Worm (Caenorhabditis elegans) whole organism, L4/young adult: ENCODE data around the gene cutl-3.
A peak's percentile ranks its signal among the peaks of the same experiment; 100 is the strongest.
"Not testable (repeated sequence)": the region's sequence is repeated elsewhere in the genome, so short reads cannot be mapped to it uniquely, and the experiment has no call there.

ENCODE experiments used
- W03F9.2 ChIP-seq: fragments of 150-350 bp; optimal IDR thresholded peaks from 2 replicates; lab custom pipeline; 2014; ENCODE audit warnings: missing biosample characterization, missing genetic modification characterization
- dao-5 ChIP-seq: sonication (generic microtip); optimal IDR thresholded peaks from 2 replicates; lab custom pipeline; 2016; ENCODE audit warnings: missing genotype, missing genetic modification characterization, moderate library complexity, missing compliant biosample characterization
- him-1 ChIP-seq: sonication (generic microtip); optimal IDR thresholded peaks from 2 replicates; lab custom pipeline; 2016; ENCODE audit warnings: missing genotype, missing genetic modification reagents, missing genetic modification characterization, missing compliant biosample characterization

Gene cutl-3

ce11 chrX:14976840-14977534 is 22.0 kb downstream of the cutl-3 start:
- TF ChIP-seq dao-5 (tag; lab: Kevin White, UChicago) (no peak), W03F9.2 (tag; lab: Kevin White, UChicago) (no peak), him-1 (no peak)

DNA sequence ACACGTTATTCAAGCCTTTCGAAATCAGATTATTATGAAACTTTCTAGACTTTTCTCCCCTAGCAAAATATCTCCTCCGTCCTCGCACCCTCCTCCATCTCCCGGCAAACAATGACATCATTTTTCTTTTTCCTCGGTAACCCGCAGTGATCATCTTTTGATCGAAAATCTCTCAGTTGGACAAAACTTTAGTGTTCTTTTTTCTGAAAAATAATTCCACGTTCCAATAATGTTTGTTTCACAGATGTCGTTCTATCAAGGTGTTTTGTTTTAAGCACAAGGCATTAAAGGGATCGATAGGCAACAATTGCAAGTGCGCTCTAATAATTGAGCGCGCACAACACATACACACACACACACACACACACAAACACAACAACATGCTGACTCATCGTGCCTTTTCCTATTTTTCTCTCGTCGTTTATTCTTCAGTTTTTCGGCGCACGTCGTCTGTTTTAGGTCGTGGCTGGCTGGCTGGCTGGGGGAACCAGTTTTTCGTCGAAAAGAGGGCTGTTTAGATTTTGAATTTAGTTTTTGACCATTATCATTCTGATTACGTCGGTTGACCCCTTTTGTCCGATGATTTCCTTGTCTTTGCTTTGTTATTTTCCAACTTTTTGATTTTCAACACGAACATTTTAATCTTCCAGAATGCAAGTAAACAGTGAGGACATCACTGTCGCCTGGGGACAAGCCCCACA is 23.4 kb downstream of the cutl-3 start, which contains the start of gene F20D1.3:
Gene F20D1.3, plus strand, starts transcription at position 651 of the 701 bp plus-strand sequence.
- TF ChIP-seq W03F9.2 (tag; lab: Kevin White, UChicago) = peak; percentile 24
- TF ChIP-seq him-1 = no peak

DNA sequence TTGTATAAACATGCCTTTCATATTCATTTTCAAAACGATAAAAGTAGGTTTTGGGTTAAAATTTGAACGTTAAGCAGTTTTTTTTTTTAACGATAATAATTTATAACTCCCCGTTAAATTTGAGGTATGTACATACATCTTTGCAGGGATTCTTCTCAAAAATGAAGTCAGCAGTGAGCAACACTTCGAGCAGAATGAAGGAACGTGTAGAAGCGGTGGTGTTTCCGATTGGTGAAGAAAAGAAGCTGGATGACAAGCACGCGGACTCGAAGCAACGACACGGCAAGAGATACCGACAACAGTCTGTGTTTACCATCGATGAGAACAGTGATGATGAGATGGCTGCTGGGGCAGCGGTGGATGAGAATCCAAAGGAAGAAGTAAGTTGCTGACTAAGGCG is 25.9 kb downstream of the cutl-3 start:
- no peak for TF ChIP-seq him-1
- TF ChIP-seq dao-5 (tag; lab: Kevin White, UChicago) = no peak
- no peak for TF ChIP-seq W03F9.2 (tag; lab: Kevin White, UChicago)

- TF ChIP-seq dao-5 (tag; lab: Kevin White, UChicago) (no peak), W03F9.2 (tag; lab: Kevin White, UChicago) (no peak), him-1 (no peak)
These were observed 28.7 kb downstream of the cutl-3 start, which contains the start of the genes flwr-1 and tbc-1 for ce11 chrX:14970221-14970801. TSS of gene flwr-1 (minus strand) at chrX:14970271. TSS of gene tbc-1 (plus strand) at chrX:14970751.

DNA sequence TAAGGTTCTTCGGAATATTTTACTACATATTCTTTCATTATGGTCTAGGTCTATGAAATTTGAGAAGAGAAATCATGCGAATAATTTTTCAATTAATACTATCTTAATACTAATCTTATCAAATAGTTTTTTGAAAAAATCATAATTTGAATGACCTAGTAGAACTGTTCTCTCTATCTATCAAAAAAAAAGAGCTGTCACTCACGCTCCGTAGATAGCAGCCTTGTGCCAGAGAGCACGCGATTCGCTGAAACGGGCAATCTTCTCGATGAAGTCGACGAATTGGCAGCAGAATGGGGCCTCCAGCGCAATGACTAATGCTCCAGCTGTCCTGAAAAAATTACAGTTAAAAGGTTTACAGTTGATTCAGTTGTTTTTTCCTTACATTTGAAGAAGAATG is 29.4 kb downstream of the cutl-3 start:
- TF ChIP-seq him-1 = no peak
- no peak for TF ChIP-seq dao-5 (tag; lab: Kevin White, UChicago)
- TF ChIP-seq W03F9.2 (tag; lab: Kevin White, UChicago) = no peak

DNA sequence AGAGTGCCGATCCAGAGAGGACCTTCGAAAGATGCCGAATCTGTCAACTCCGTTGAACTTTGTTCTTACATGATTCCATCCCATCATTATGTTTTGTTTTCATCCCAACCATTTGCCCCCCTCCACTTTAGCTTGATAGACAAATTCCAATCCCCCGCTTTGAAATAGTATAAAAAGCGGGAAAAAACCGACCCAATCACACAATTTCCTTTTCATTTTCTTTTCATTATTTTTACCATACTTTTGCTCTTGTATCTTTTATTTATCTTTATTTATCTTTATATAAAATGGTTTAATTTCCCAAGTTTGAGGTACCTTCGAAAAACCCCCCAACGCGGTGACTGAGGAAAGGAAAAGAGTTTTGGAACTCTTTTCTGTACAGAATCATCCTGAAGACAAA is 32.5 kb downstream of the cutl-3 start, which contains the start of gene F20D1.22:
Gene F20D1.22, plus strand, starts transcription at position 301 of the 400 bp plus-strand sequence.
- TF ChIP-seq dao-5 (tag; lab: Kevin White, UChicago); W03F9.2 (tag; lab: Kevin White, UChicago); him-1: not testable (repeated sequence)

ce11 chrX:14965761-14966160 is 33.2 kb downstream of the cutl-3 start, which contains the start of gene F45B8.5:
TSS of gene F45B8.5 (plus strand) at chrX:14966061.
- TF ChIP-seq him-1 (no peak), W03F9.2 (tag; lab: Kevin White, UChicago) (no peak), dao-5 (tag; lab: Kevin White, UChicago) (no peak)

- TF ChIP-seq W03F9.2 (tag; lab: Kevin White, UChicago) (no peak), him-1 (no peak), dao-5 (tag; lab: Kevin White, UChicago) (no peak)
These were observed 34.7 kb downstream of the cutl-3 start, which contains the start of gene rgs-11 for ce11 chrX:14964253-14964652. TSS of gene rgs-11 (plus strand) at chrX:14964553.

DNA sequence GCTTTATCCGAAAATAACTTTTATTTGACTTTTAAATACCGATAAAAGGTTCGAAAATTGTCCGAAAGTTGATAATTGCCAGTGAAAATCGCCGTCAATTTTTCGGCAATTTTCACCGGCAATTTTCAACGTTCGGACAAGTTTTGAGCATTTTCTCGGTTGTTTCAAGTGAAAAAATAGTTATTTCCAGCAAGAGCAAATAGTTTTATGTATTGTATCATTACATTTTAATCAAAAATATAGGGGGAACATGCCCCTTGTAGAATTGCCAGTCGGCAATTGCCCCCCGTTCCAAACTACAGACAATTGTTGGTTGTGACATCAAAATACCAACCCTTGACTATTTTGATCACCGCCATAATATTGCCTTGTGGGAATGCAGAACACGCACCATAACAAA is 36.5 kb downstream of the cutl-3 start, which contains the start of gene rgs-10:
Gene rgs-10, plus strand, starts transcription at position 301 of the 400 bp plus-strand sequence.
- no peak for TF ChIP-seq him-1
- no peak for TF ChIP-seq W03F9.2 (tag; lab: Kevin White, UChicago)
- no peak for TF ChIP-seq dao-5 (tag; lab: Kevin White, UChicago)

- TF ChIP-seq him-1 (no peak), W03F9.2 (tag; lab: Kevin White, UChicago) (no peak), dao-5 (tag; lab: Kevin White, UChicago) (no peak)
These were observed 37.5 kb downstream of the cutl-3 start, which contains the start of gene idpp-3 for ce11 chrX:14961471-14961870. TSS of gene idpp-3 (minus strand) at chrX:14961571.

- no peak for TF ChIP-seq W03F9.2 (tag; lab: Kevin White, UChicago)
- no peak for TF ChIP-seq him-1
- no peak for TF ChIP-seq dao-5 (tag; lab: Kevin White, UChicago)
These were observed 38.2 kb downstream of the cutl-3 start for ce11 chrX:14960841-14961240.

DNA sequence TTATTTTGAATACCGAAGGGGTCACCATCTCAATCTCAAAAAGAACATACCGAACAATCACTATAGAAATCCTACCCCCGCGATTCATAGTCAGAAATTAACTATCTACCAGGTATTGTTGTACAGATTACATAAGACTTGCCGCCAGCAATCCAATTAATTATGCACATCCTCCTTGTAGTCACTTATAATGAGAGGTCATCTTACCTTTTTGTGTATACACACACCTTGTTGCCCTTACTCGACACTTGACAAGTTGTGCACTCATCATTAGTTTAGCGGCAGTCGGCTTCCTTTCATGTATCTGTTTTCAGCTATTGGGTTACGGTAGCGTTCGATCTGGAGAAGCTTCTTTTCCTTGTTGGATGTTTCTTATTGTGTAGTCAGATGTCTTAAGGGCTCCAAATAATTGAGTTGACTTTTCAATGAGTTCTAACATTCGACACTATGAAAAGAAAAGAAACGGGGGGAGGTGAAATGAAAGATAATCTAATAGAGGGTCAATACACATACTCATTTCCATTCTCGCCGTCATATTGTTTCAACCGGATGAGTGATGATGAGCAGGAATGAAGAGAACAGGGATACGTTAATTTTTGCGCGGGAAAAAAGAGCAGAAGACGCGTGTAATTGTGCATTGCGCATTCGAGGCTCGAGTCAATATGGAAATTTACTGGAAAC is 39.5 kb downstream of the cutl-3 start:
- TF ChIP-seq him-1 (no peak), dao-5 (tag; lab: Kevin White, UChicago) (no peak), W03F9.2 (tag; lab: Kevin White, UChicago) (no peak)

ce11 chrX:14958401-14958800 is 40.6 kb downstream of the cutl-3 start:
- TF ChIP-seq W03F9.2 (tag; lab: Kevin White, UChicago) (no peak), dao-5 (tag; lab: Kevin White, UChicago) (no peak), him-1 (no peak)
